Fruit fly (Drosophila melanogaster) whole organism, embryonic: ENCODE data around the gene CG46307.

Experiments
- Abd-B ChIP-seq: fragments of 200-800 bp; sonication (Bioruptor generic); optimal IDR thresholded peaks from 2 replicates; lab custom pipeline; 2018; ENCODE audit warnings: missing biosample characterization, mild to moderate bottlenecking, missing genetic modification characterization, moderate library complexity
- Atf-2 ChIP-seq: fragments of 200-800 bp; sonication (Bioruptor generic); optimal IDR thresholded peaks from 2 replicates; lab custom pipeline; 2016; ENCODE audit warnings: missing biosample characterization, missing genetic modification characterization
- BEAF-32 ChIP-seq: fragments of 200-800 bp; sonication (Bioruptor generic); optimal IDR thresholded peaks from 3 replicates; lab custom pipeline; 2017; ENCODE audit warnings: missing biosample characterization, missing genetic modification characterization, mild to moderate bottlenecking, moderate library complexity, missing genetic modification reagents
- Bdp1 ChIP-seq: fragments of 200-800 bp; sonication (Bioruptor generic); optimal IDR thresholded peaks from 3 replicates; lab custom pipeline; 2016; ENCODE audit warnings: missing biosample characterization, missing genetic modification characterization
- Bteb2 ChIP-seq: fragments of 200-800 bp; sonication (Bioruptor generic); optimal IDR thresholded peaks from 2 replicates; lab custom pipeline; 2016; ENCODE audit warnings: missing biosample characterization, missing genetic modification characterization
- CG15601 ChIP-seq: fragments of 200-800 bp; sonication (Bioruptor generic); optimal IDR thresholded peaks from 3 replicates; lab custom pipeline; 2019; ENCODE audit warnings: missing biosample characterization, mild to moderate bottlenecking, missing genetic modification characterization, moderate library complexity
- CG15696 ChIP-seq: fragments of 200-800 bp; sonication (Bioruptor generic); optimal IDR thresholded peaks from 2 replicates; lab custom pipeline; 2019; ENCODE audit warnings: missing biosample characterization, mild to moderate bottlenecking, missing genetic modification characterization, moderate library complexity
- CG17829 ChIP-seq: fragments of 200-800 bp; optimal IDR thresholded peaks from 2 replicates; lab custom pipeline; 2019; ENCODE audit warnings: missing biosample characterization, mild to moderate bottlenecking, missing genetic modification characterization, moderate library complexity
- CG2202 ChIP-seq: fragments of 200-800 bp; sonication (Bioruptor generic); optimal IDR thresholded peaks from 2 replicates; lab custom pipeline; 2018; ENCODE audit warnings: missing biosample characterization, mild to moderate bottlenecking, missing genetic modification characterization
- CG3065 ChIP-seq: fragments of 200-800 bp; sonication (Bioruptor generic); optimal IDR thresholded peaks from 2 replicates; lab custom pipeline; 2016; ENCODE audit warnings: missing biosample characterization, missing genetic modification characterization
- CG3281 ChIP-seq: fragments of 200-800 bp; sonication (Bioruptor generic); optimal IDR thresholded peaks from 3 replicates; lab custom pipeline; 2017; ENCODE audit warnings: missing biosample characterization, mild to moderate bottlenecking, missing genetic modification characterization
- CG33213 ChIP-seq: fragments of 200-800 bp; sonication (Bioruptor generic); optimal IDR thresholded peaks from 3 replicates; lab custom pipeline; 2016; ENCODE audit warnings: missing biosample characterization, missing genetic modification characterization
- CG6254 ChIP-seq: fragments of 200-800 bp; sonication (Bioruptor generic); optimal IDR thresholded peaks from 3 replicates; lab custom pipeline; 2017; ENCODE audit warnings: mild to moderate bottlenecking, missing biosample characterization, missing genetic modification reagents, missing genetic modification characterization
- CG6272 ChIP-seq: fragments of 200-800 bp; sonication (Bioruptor generic); IDR thresholded peaks from 2 replicates; pipeline ENCODE4 v1.3.6; 2022; ENCODE audit warnings: missing biosample characterization, missing genetic modification characterization
- CG6654 ChIP-seq: fragments of 200-800 bp; sonication (Bioruptor generic); optimal IDR thresholded peaks from 2 replicates; lab custom pipeline; 2017; ENCODE audit warnings: missing biosample characterization, mild to moderate bottlenecking, missing genetic modification characterization
- CG6791 ChIP-seq: fragments of 200-800 bp; sonication (Bioruptor generic); IDR thresholded peaks from 3 replicates; pipeline ENCODE4 v1.3.6; 2022; ENCODE audit warnings: missing biosample characterization, missing genetic modification characterization; ENCODE audit not compliant: partially characterized antibody
- CG7372 ChIP-seq: fragments of 200-800 bp; sonication (Bioruptor generic); IDR thresholded peaks from 2 replicates; pipeline ENCODE4 v1.3.6; 2022; ENCODE audit warnings: missing biosample characterization, missing genetic modification characterization
- CG8290 ChIP-seq, 3 experiments: fragments of 200-800 bp; sonication (Bioruptor generic); optimal IDR thresholded peaks; 2 replicates each; lab custom pipeline; 2016 to 2019; ENCODE audit warnings: missing biosample characterization in 3 of 3, missing genetic modification characterization in 3 of 3, mild to moderate bottlenecking in 2 of 3, moderate library complexity in 1 of 3
- CG8765 ChIP-seq: fragments of 200-800 bp; sonication (Bioruptor generic); IDR thresholded peaks from 2 replicates; pipeline ENCODE4 v1.3.6; 2022; ENCODE audit warnings: missing biosample characterization, missing genetic modification characterization
- Camta ChIP-seq: fragments of 200-800 bp; sonication (Bioruptor generic); optimal IDR thresholded peaks from 2 replicates; lab custom pipeline; 2016; ENCODE audit warnings: missing biosample characterization, missing genetic modification characterization
- Fer1 ChIP-seq: fragments of 200-800 bp; sonication (Bioruptor generic); optimal IDR thresholded peaks from 2 replicates; lab custom pipeline; 2017; ENCODE audit warnings: missing biosample characterization, mild to moderate bottlenecking, missing genetic modification characterization
- GATAe ChIP-seq: fragments of 200-800 bp; sonication (Bioruptor generic); conservative IDR thresholded peaks from 2 replicates; pipeline ENCODE4 v1.3.6; 2022; ENCODE audit warnings: missing biosample characterization, missing genetic modification characterization
- Hey ChIP-seq: fragments of 200-800 bp; sonication (Bioruptor generic); optimal IDR thresholded peaks from 3 replicates; lab custom pipeline; 2018; ENCODE audit warnings: missing biosample characterization, mild to moderate bottlenecking, missing genetic modification characterization
- Meics ChIP-seq: fragments of 200-800 bp; sonication (Bioruptor generic); optimal IDR thresholded peaks from 2 replicates; lab custom pipeline; 2017; ENCODE audit warnings: missing biosample characterization, mild to moderate bottlenecking, missing genetic modification characterization
- NFAT ChIP-seq: fragments of 200-800 bp; sonication (Bioruptor generic); IDR thresholded peaks from 2 replicates; pipeline ENCODE4 v1.3.6; 2022; ENCODE audit warnings: missing biosample characterization, missing genetic modification characterization
- Oaz ChIP-seq: fragments of 200-800 bp; sonication (Bioruptor generic); IDR thresholded peaks from 2 replicates; pipeline ENCODE4 v1.3.6; 2022; ENCODE audit warnings: missing biosample characterization, missing genetic modification characterization
- Ravus ChIP-seq: fragments of 200-800 bp; sonication (Bioruptor generic); IDR thresholded peaks from 2 replicates; pipeline ENCODE4 v1.3.6; 2022; ENCODE audit warnings: missing biosample characterization, missing genetic modification characterization
- Sin3A ChIP-seq: fragments of >200 bp; optimal IDR thresholded peaks from 2 replicates; lab custom pipeline; 2018
- Sox100B ChIP-seq: fragments of 200-800 bp; sonication (Bioruptor generic); optimal IDR thresholded peaks from 3 replicates; lab custom pipeline; 2018; ENCODE audit warnings: missing biosample characterization, mild to moderate bottlenecking, missing genetic modification characterization
- Sox102F ChIP-seq: fragments of 200-800 bp; sonication (Bioruptor generic); optimal IDR thresholded peaks from 2 replicates; lab custom pipeline; 2018; ENCODE audit warnings: missing biosample characterization, mild to moderate bottlenecking, missing genetic modification characterization, moderate library complexity
- bowl ChIP-seq: fragments of 200-800 bp; sonication (Bioruptor generic); IDR thresholded peaks from 2 replicates; pipeline ENCODE4 v1.3.6; 2022; ENCODE audit warnings: missing biosample characterization, missing genetic modification characterization
- cg ChIP-seq: fragments of 200-800 bp; sonication (Bioruptor generic); optimal IDR thresholded peaks from 3 replicates; lab custom pipeline; 2019; ENCODE audit warnings: missing biosample characterization, mild to moderate bottlenecking, missing genetic modification characterization, moderate library complexity
- chinmo ChIP-seq: fragments of 200-800 bp; sonication (Bioruptor generic); IDR thresholded peaks from 4 replicates; pipeline ENCODE4 v1.3.6; 2022; ENCODE audit warnings: missing biosample characterization, missing genetic modification characterization; ENCODE audit not compliant: partially characterized antibody
- chm ChIP-seq: fragments of 200-800 bp; sonication (Bioruptor generic); IDR thresholded peaks from 2 replicates; pipeline ENCODE4 v1.3.6; 2022; ENCODE audit warnings: missing biosample characterization, missing genetic modification characterization
- corto ChIP-seq: fragments of 200-800 bp; sonication (Bioruptor generic); optimal IDR thresholded peaks from 2 replicates; lab custom pipeline; 2016; ENCODE audit warnings: missing biosample characterization, mild to moderate bottlenecking, missing genetic modification characterization, moderate library complexity
- crc ChIP-seq: fragments of 200-800 bp; sonication (Bioruptor generic); optimal IDR thresholded peaks from 2 replicates; lab custom pipeline; 2016; ENCODE audit warnings: missing biosample characterization, missing genetic modification characterization
- da ChIP-seq: fragments of 200-800 bp; sonication (Bioruptor generic); optimal IDR thresholded peaks from 2 replicates; lab custom pipeline; 2016; ENCODE audit warnings: missing biosample characterization, missing genetic modification characterization
- disco-r ChIP-seq: fragments of 200-800 bp; sonication (Bioruptor generic); optimal IDR thresholded peaks from 2 replicates; lab custom pipeline; 2016; ENCODE audit warnings: missing biosample characterization, missing genetic modification characterization
- exex ChIP-seq: fragments of 200-800 bp; sonication (Bioruptor generic); optimal IDR thresholded peaks from 4 replicates; lab custom pipeline; 2018; ENCODE audit warnings: missing biosample characterization, mild to moderate bottlenecking, missing genetic modification characterization, moderate library complexity
- fru ChIP-seq: fragments of >200 bp; optimal IDR thresholded peaks from 2 replicates; lab custom pipeline; 2017
- gfzf ChIP-seq: fragments of 200-800 bp; sonication (Bioruptor generic); optimal IDR thresholded peaks from 2 replicates; lab custom pipeline; 2016; ENCODE audit warnings: missing biosample characterization, mild to moderate bottlenecking, missing genetic modification characterization, moderate library complexity
- ham ChIP-seq: fragments of 200-800 bp; sonication (Bioruptor generic); IDR thresholded peaks from 2 replicates; pipeline ENCODE4 v1.3.6; 2022; ENCODE audit warnings: missing biosample characterization, missing genetic modification characterization
- ind ChIP-seq: fragments of 200-800 bp; sonication (Bioruptor generic); optimal IDR thresholded peaks from 3 replicates; lab custom pipeline; 2016; ENCODE audit warnings: missing biosample characterization, missing genetic modification characterization
- insv ChIP-seq, 2 experiments: fragments of 200-800 bp; sonication (Bioruptor generic); optimal IDR thresholded peaks; 3 replicates each; lab custom pipeline; 2016 to 2018; ENCODE audit warnings: missing biosample characterization in 2 of 2, missing genetic modification characterization in 2 of 2
- jumu ChIP-seq: fragments of 200-800 bp; sonication (Bioruptor generic); optimal IDR thresholded peaks from 3 replicates; lab custom pipeline; 2016; ENCODE audit warnings: missing biosample characterization, missing genetic modification characterization
- mam ChIP-seq: fragments of 200-800 bp; sonication (Bioruptor generic); optimal IDR thresholded peaks from 3 replicates; lab custom pipeline; 2016; ENCODE audit warnings: missing biosample characterization, missing genetic modification characterization
- odd ChIP-seq: fragments of 200-800 bp; sonication (Bioruptor generic); optimal IDR thresholded peaks from 2 replicates; lab custom pipeline; 2017; ENCODE audit warnings: missing biosample characterization, mild to moderate bottlenecking, missing genetic modification characterization
- org-1 ChIP-seq: fragments of 200-800 bp; sonication (Bioruptor generic); optimal IDR thresholded peaks from 2 replicates; lab custom pipeline; 2017; ENCODE audit warnings: missing biosample characterization, missing genetic modification characterization
- prd ChIP-seq, 3 experiments: fragments of >200 bp in 2 of 3; fragments of 200-800 bp in 1 of 3; sonication (Bioruptor generic) in 1 of 3; optimal IDR thresholded peaks in 2 of 3; IDR thresholded peaks in 1 of 3; 2 replicates in 2 of 3; 3 replicates in 1 of 3; pipeline versions ENCODE4 v1.3.6 to Lab custom; 2017 to 2022; ENCODE audit warnings: missing biosample characterization in 1 of 3, missing genetic modification characterization in 1 of 3
- shn ChIP-seq: fragments of 200-800 bp; sonication (Bioruptor generic); optimal IDR thresholded peaks from 3 replicates; lab custom pipeline; 2016; ENCODE audit warnings: missing biosample characterization, missing genetic modification characterization
- yki ChIP-seq: fragments of >200 bp; optimal IDR thresholded peaks from 3 replicates; lab custom pipeline; 2018

CG46307 gene

DNA sequence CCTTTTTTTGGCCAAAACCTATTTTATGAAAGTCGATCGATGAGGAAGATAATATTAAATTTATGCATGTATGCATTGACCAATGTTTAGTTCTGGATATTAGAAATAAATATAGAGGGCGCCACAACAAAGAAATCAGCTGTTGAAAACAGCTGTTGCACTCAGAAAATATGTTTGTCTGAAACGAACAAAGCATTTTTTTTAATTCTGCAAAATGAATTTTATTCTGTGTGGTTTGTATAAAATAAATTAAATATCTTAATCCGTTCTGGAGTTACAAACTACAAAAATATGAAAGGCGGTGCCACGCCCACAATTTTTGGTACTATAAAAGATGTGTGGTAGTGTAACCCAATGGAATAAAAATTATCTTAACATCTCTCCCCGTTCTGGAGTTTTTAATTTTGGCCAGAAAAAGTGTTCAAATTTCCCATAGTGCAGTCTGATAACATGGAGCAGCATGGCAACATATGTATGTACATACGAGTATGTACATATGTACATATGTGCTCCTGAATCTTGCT lies 4.5 kb downstream of the CG46307 start (continued):
- no peak for TF ChIP-seq CG7372 (GFP tag; lab: Robert Waterston, UW)
- no peak for TF ChIP-seq disco-r (GFP tag; lab: Kevin White, UChicago)
- TF ChIP-seq Meics = peak; percentile 22
- no peak; the same call in 1 of the 2 replicates for TF ChIP-seq chm (GFP tag; lab: Robert Waterston, UW)
- TF ChIP-seq jumu = peak; percentile 13
- peak in 1 of 2 experiments; percentile 12 for TF ChIP-seq insv (GFP tag; optimal IDR thresholded peaks at IDR 0.05; lab: Kevin White, UChicago)
- no peak for TF ChIP-seq gfzf (GFP tag; lab: Kevin White, UChicago)
- TF ChIP-seq odd (GFP tag; lab: Kevin White, UChicago) = peak; percentile 28
- peak; percentile 31 for TF ChIP-seq Camta
- no peak for TF ChIP-seq yki (lab: Kevin White, UChicago)
- TF ChIP-seq BEAF-32 = no peak
- TF ChIP-seq mam (GFP tag; lab: Kevin White, UChicago) = no peak
- TF ChIP-seq CG15696 (tag; lab: Kevin White, UChicago) = peak; percentile 55
- TF ChIP-seq CG6654 = no peak
- TF ChIP-seq chinmo (GFP tag; lab: Robert Waterston, UW) = no peak
- TF ChIP-seq exex (tag; lab: Kevin White, UChicago) = no peak
- TF ChIP-seq CG15601 (tag; lab: Kevin White, UChicago) = peak; percentile 56
- TF ChIP-seq Sin3A (lab: Kevin White, UChicago) = no peak
- no peak for TF ChIP-seq CG6791 (GFP tag; lab: Robert Waterston, UW)
- TF ChIP-seq CG3281 (GFP tag; lab: Kevin White, UChicago) = peak; percentile 25
- TF ChIP-seq CG2202 (tag; lab: Kevin White, UChicago) = peak; percentile 33
- TF ChIP-seq shn = peak; percentile 65
- no peak for TF ChIP-seq Oaz (GFP tag; lab: Robert Waterston, UW)
- no peak for TF ChIP-seq NFAT (GFP tag; lab: Robert Waterston, UW)
- TF ChIP-seq CG33213 (GFP tag; lab: Kevin White, UChicago) = peak; percentile 49
- TF ChIP-seq Fer1 (GFP tag; lab: Kevin White, UChicago) = no peak
- no peak for TF ChIP-seq corto (GFP tag; lab: Kevin White, UChicago)
- peak; percentile 21 for TF ChIP-seq org-1 (GFP tag; lab: Kevin White, UChicago)
- TF ChIP-seq Sox102F (GFP tag; lab: Kevin White, UChicago) = peak; percentile 79
- TF ChIP-seq CG6272 = no peak
- TF ChIP-seq CG17829 (tag; lab: Kevin White, UChicago) = peak; percentile 60
- no peak for TF ChIP-seq bowl (GFP tag; lab: Robert Waterston, UW)
- TF ChIP-seq Ravus (GFP tag; lab: Robert Waterston, UW) = no peak
- no peak for TF ChIP-seq Hey (tag; lab: Kevin White, UChicago)
- TF ChIP-seq CG8765 = no peak
- peak; percentile 29 for TF ChIP-seq CG3065 (GFP tag; lab: Kevin White, UChicago)
- peak; percentile 67 for TF ChIP-seq CG8290 (GFP tag; optimal IDR thresholded peaks at IDR 0.05; lab: Kevin White, UChicago)
- TF ChIP-seq CG8290 (tag; optimal IDR thresholded peaks at IDR 0.05; lab: Kevin White, UChicago) = peak; percentile 2 to 60
- no peak for TF ChIP-seq cg
- no peak for TF ChIP-seq ham
- peak; percentile 53 for TF ChIP-seq Atf-2 (GFP tag; lab: Kevin White, UChicago)
- peak; percentile 45 for TF ChIP-seq CG6254 (GFP tag; lab: Kevin White, UChicago)
- peak; percentile 29 for TF ChIP-seq Bteb2
- no peak for TF ChIP-seq fru (lab: Kevin White, UChicago)
- TF ChIP-seq prd (optimal IDR thresholded peaks at IDR 0.05; lab: Kevin White, UChicago) = no peak
- TF ChIP-seq prd (GFP tag; IDR thresholded peaks at IDR 0.05; lab: Robert Waterston, UW) = 0 out of 3 replicates have a peak, but pooled peaks have one; percentile 55
- TF ChIP-seq Bdp1 = peak; percentile 26
- TF ChIP-seq Sox100B (GFP tag; lab: Kevin White, UChicago) = peak; percentile 62
- TF ChIP-seq GATAe = no peak
- no peak for TF ChIP-seq da (GFP tag; lab: Kevin White, UChicago)
- no peak for TF ChIP-seq crc
- TF ChIP-seq Abd-B (GFP tag; lab: Kevin White, UChicago) = no peak
- no peak for TF ChIP-seq ind (GFP tag; lab: Kevin White, UChicago)
